Fruit fly (Drosophila melanogaster): ENCODE results near the gene Grl65a.

dm6 chr3L:6693191-6693590 lies 25.6 kb upstream of the Grl65a start:
- no peak for TF ChIP-seq brk (GFP tag; optimal IDR thresholded peaks at IDR 0.05)
- TF ChIP-seq fru (GFP tag; optimal IDR thresholded peaks at IDR 0.05) = no peak
- no peak for TF ChIP-seq dmrt93B (GFP tag; optimal IDR thresholded peaks at IDR 0.05)
- TF ChIP-seq ey (GFP tag; optimal IDR thresholded peaks at IDR 0.05) = no peak
- TF ChIP-seq sv (GFP tag; optimal IDR thresholded peaks at IDR 0.05) = no peak
- TF ChIP-seq lola (GFP tag; optimal IDR thresholded peaks at IDR 0.05) = no peak
- no peak for TF ChIP-seq h (GFP tag; optimal IDR thresholded peaks at IDR 0.05)
- TF ChIP-seq dl (GFP tag; optimal IDR thresholded peaks at IDR 0.05; ENCODE audit: insufficient read depth in 1 of 2, partially characterized antibody in 2 of 2) = no peak
- no peak for TF ChIP-seq Hr83 (GFP tag; optimal IDR thresholded peaks at IDR 0.05; ENCODE audit: poor library complexity, severe bottlenecking)
- no peak for TF ChIP-seq woc (GFP tag; optimal IDR thresholded peaks at IDR 0.05)
- no peak for TF ChIP-seq HLH106 (tag; optimal IDR thresholded peaks at IDR 0.05)
- no peak for TF ChIP-seq usp (GFP tag; optimal IDR thresholded peaks at IDR 0.05)

Data from whole organism, wandering third instar larva.